Fruit fly (Drosophila melanogaster) whole organism, embryonic: ENCODE measurements around the gene CG7650.

Experiments
- CG11093 ChIP-seq: fragments of 200-800 bp; sonication (Bioruptor generic); IDR thresholded peaks from 3 replicates; pipeline ENCODE4 v1.3.6; 2022; ENCODE audit warnings: missing biosample characterization, missing genetic modification characterization
- CG11247 ChIP-seq: fragments of 200-800 bp; sonication (Bioruptor generic); IDR thresholded peaks from 2 replicates; pipeline ENCODE4 v1.3.6; 2022; ENCODE audit warnings: missing biosample characterization, missing genetic modification characterization
- CG12219 ChIP-seq: fragments of 200-800 bp; sonication (Bioruptor generic); optimal IDR thresholded peaks from 3 replicates; lab custom pipeline; 2018; ENCODE audit warnings: missing biosample characterization, mild to moderate bottlenecking, missing genetic modification characterization
- CG12942 ChIP-seq: fragments of 200-800 bp; sonication (Bioruptor generic); optimal IDR thresholded peaks from 3 replicates; lab custom pipeline; 2016; ENCODE audit warnings: missing biosample characterization, missing genetic modification characterization
- CG14050 ChIP-seq: fragments of 200-800 bp; sonication (Bioruptor generic); IDR thresholded peaks from 3 replicates; pipeline ENCODE4 v1.3.6; 2022; ENCODE audit warnings: missing biosample characterization, missing genetic modification characterization
- CG16813 ChIP-seq: fragments of 200-800 bp; sonication (Bioruptor generic); IDR thresholded peaks from 3 replicates; pipeline ENCODE4 v1.3.6; 2022; ENCODE audit warnings: missing biosample characterization, missing genetic modification characterization; ENCODE audit not compliant: partially characterized antibody
- CG2116 ChIP-seq: fragments of 200-800 bp; sonication (Bioruptor generic); optimal IDR thresholded peaks from 3 replicates; lab custom pipeline; 2018; ENCODE audit warnings: missing biosample characterization, mild to moderate bottlenecking, missing genetic modification characterization
- CG5180 ChIP-seq: fragments of 200-800 bp; sonication (Bioruptor generic); optimal IDR thresholded peaks from 3 replicates; lab custom pipeline; 2017; ENCODE audit warnings: missing biosample characterization, missing genetic modification characterization, mild to moderate bottlenecking, moderate library complexity, missing genetic modification reagents
- CG6175 ChIP-seq: fragments of 200-800 bp; sonication (Bioruptor generic); IDR thresholded peaks from 3 replicates; pipeline ENCODE4 v1.3.6; 2022; ENCODE audit warnings: missing biosample characterization, missing genetic modification characterization
- CG6254 ChIP-seq: fragments of 200-800 bp; sonication (Bioruptor generic); optimal IDR thresholded peaks from 3 replicates; lab custom pipeline; 2017; ENCODE audit warnings: mild to moderate bottlenecking, missing biosample characterization, missing genetic modification reagents, missing genetic modification characterization
- CG6683 ChIP-seq: fragments of 200-800 bp; sonication (Bioruptor generic); optimal IDR thresholded peaks from 2 replicates; lab custom pipeline; 2017; ENCODE audit warnings: missing biosample characterization, mild to moderate bottlenecking, missing genetic modification characterization, missing genetic modification reagents
- CG6765 ChIP-seq: fragments of 200-800 bp; sonication (Bioruptor generic); optimal IDR thresholded peaks from 3 replicates; lab custom pipeline; 2017; ENCODE audit warnings: missing biosample characterization, mild to moderate bottlenecking, missing genetic modification characterization
- CG7745 ChIP-seq: fragments of 200-800 bp; sonication (Bioruptor generic); optimal IDR thresholded peaks from 2 replicates; lab custom pipeline; 2018; ENCODE audit warnings: missing biosample characterization, mild to moderate bottlenecking, missing genetic modification characterization, moderate library complexity
- CG8388 ChIP-seq: fragments of 200-800 bp; sonication (Bioruptor generic); optimal IDR thresholded peaks from 2 replicates; lab custom pipeline; 2019; ENCODE audit warnings: missing biosample characterization, mild to moderate bottlenecking, missing genetic modification characterization, moderate library complexity
- CG8924 ChIP-seq: fragments of 200-800 bp; optimal IDR thresholded peaks from 3 replicates; lab custom pipeline; 2019; ENCODE audit warnings: missing biosample characterization, mild to moderate bottlenecking, missing genetic modification characterization, moderate library complexity
- CG9437 ChIP-seq: fragments of 200-800 bp; sonication (Bioruptor generic); optimal IDR thresholded peaks from 2 replicates; lab custom pipeline; 2018; ENCODE audit warnings: missing biosample characterization, mild to moderate bottlenecking, missing genetic modification characterization
- CG9817 ChIP-seq: fragments of 200-800 bp; sonication (Bioruptor generic); optimal IDR thresholded peaks from 2 replicates; lab custom pipeline; 2018; ENCODE audit warnings: missing biosample characterization, mild to moderate bottlenecking, missing genetic modification characterization, moderate library complexity
- D ChIP-seq, 2 experiments: fragments of 200-800 bp in 1 of 2; fragments of >200 bp in 1 of 2; sonication (Bioruptor generic) in 1 of 2; optimal IDR thresholded peaks; 2 replicates in 1 of 2; 3 replicates in 1 of 2; lab custom pipeline; 2017; ENCODE audit warnings: mild to moderate bottlenecking in 1 of 2, missing biosample characterization in 1 of 2, missing genetic modification characterization in 1 of 2, missing genetic modification reagents in 1 of 2
- Dp ChIP-seq: fragments of 200-800 bp; sonication (Bioruptor generic); optimal IDR thresholded peaks from 2 replicates; lab custom pipeline; 2018; ENCODE audit warnings: missing biosample characterization, mild to moderate bottlenecking, missing genetic modification characterization, moderate library complexity
- Drgx ChIP-seq: fragments of 200-800 bp; sonication (Bioruptor generic); IDR thresholded peaks from 2 replicates; pipeline ENCODE4 v1.3.6; 2022; ENCODE audit warnings: missing biosample characterization, missing genetic modification characterization
- E2f1 ChIP-seq: fragments of 200-800 bp; sonication (Bioruptor generic); IDR thresholded peaks from 2 replicates; pipeline ENCODE4 v1.3.6; 2022; ENCODE audit warnings: missing biosample characterization, missing genetic modification characterization
- Fer2 ChIP-seq: fragments of 200-800 bp; sonication (Bioruptor generic); optimal IDR thresholded peaks from 2 replicates; lab custom pipeline; 2018; ENCODE audit warnings: missing biosample characterization, mild to moderate bottlenecking, missing genetic modification characterization, moderate library complexity
- HLH3B ChIP-seq: fragments of 200-800 bp; sonication (Bioruptor generic); IDR thresholded peaks from 2 replicates; pipeline ENCODE4 v1.3.6; 2022; ENCODE audit warnings: missing biosample characterization, missing genetic modification characterization
- HmgZ ChIP-seq: fragments of 200-800 bp; sonication (Bioruptor generic); optimal IDR thresholded peaks from 2 replicates; lab custom pipeline; 2018; ENCODE audit warnings: missing biosample characterization, mild to moderate bottlenecking, missing genetic modification characterization
- Optix ChIP-seq: fragments of 200-800 bp; sonication (Bioruptor generic); IDR thresholded peaks from 3 replicates; pipeline ENCODE4 v1.3.6; 2022; ENCODE audit warnings: missing biosample characterization, missing genetic modification characterization
- Poxn ChIP-seq: fragments of 200-800 bp; sonication (Bioruptor generic); IDR thresholded peaks from 2 replicates; pipeline ENCODE4 v1.3.6; 2022; ENCODE audit warnings: missing biosample characterization, missing genetic modification characterization
- Sox100B ChIP-seq: fragments of 200-800 bp; sonication (Bioruptor generic); optimal IDR thresholded peaks from 3 replicates; lab custom pipeline; 2018; ENCODE audit warnings: missing biosample characterization, mild to moderate bottlenecking, missing genetic modification characterization
- Taf1 ChIP-seq: fragments of 200-800 bp; sonication (Bioruptor generic); IDR thresholded peaks from 2 replicates; pipeline ENCODE4 v1.3.6; 2022; ENCODE audit warnings: missing biosample characterization, missing genetic modification characterization
- dimm ChIP-seq: fragments of 200-800 bp; sonication (Bioruptor generic); IDR thresholded peaks from 2 replicates; pipeline ENCODE4 v1.3.6; 2022; ENCODE audit warnings: missing biosample characterization, missing genetic modification characterization
- dysf ChIP-seq: fragments of 200-800 bp; sonication (Bioruptor generic); IDR thresholded peaks from 3 replicates; pipeline ENCODE4 v1.3.6; 2022; ENCODE audit warnings: missing biosample characterization, missing genetic modification characterization
- en ChIP-seq: fragments of 200-800 bp; sonication (Bioruptor generic); optimal IDR thresholded peaks from 2 replicates; lab custom pipeline; 2016; ENCODE audit warnings: missing biosample characterization, missing genetic modification characterization
- gem ChIP-seq: fragments of 200-800 bp; sonication (Bioruptor generic); optimal IDR thresholded peaks from 2 replicates; lab custom pipeline; 2019; ENCODE audit warnings: missing biosample characterization, mild to moderate bottlenecking, missing genetic modification characterization, moderate library complexity
- jing ChIP-seq: fragments of 200-800 bp; sonication (Bioruptor generic); optimal IDR thresholded peaks from 2 replicates; lab custom pipeline; 2018; ENCODE audit warnings: missing biosample characterization, mild to moderate bottlenecking, missing genetic modification characterization
- ken ChIP-seq: fragments of 200-800 bp; sonication (Bioruptor generic); IDR thresholded peaks from 3 replicates; pipeline ENCODE4 v1.3.6; 2022; ENCODE audit warnings: missing biosample characterization, missing genetic modification characterization
- klu ChIP-seq: fragments of 200-800 bp; sonication (Bioruptor generic); IDR thresholded peaks from 2 replicates; pipeline ENCODE4 v1.3.6; 2022; ENCODE audit warnings: missing biosample characterization, missing genetic modification characterization
- knrl ChIP-seq: fragments of 200-800 bp; sonication (Bioruptor generic); IDR thresholded peaks from 3 replicates; pipeline ENCODE4 v1.3.6; 2022; ENCODE audit warnings: missing biosample characterization, missing genetic modification characterization; ENCODE audit not compliant: partially characterized antibody
- lov ChIP-seq, 2 experiments: fragments of 200-800 bp in 1 of 2; fragments of >200 bp in 1 of 2; sonication (Bioruptor generic) in 1 of 2; IDR thresholded peaks in 1 of 2; optimal IDR thresholded peaks in 1 of 2; 2 replicates in 1 of 2; 3 replicates in 1 of 2; pipeline versions ENCODE4 v1.3.6 to Lab custom; 2017 to 2022; ENCODE audit warnings: missing biosample characterization in 1 of 2, missing genetic modification characterization in 1 of 2
- nmo ChIP-seq: fragments of 200-800 bp; sonication (Bioruptor generic); optimal IDR thresholded peaks from 2 replicates; lab custom pipeline; 2018; ENCODE audit warnings: missing biosample characterization, mild to moderate bottlenecking, missing genetic modification characterization, moderate library complexity
- pita ChIP-seq: fragments of 200-800 bp; sonication (Bioruptor generic); optimal IDR thresholded peaks from 2 replicates; lab custom pipeline; 2017; ENCODE audit warnings: missing biosample characterization, mild to moderate bottlenecking, missing genetic modification characterization
- prd ChIP-seq, 3 experiments: fragments of >200 bp in 2 of 3; fragments of 200-800 bp in 1 of 3; sonication (Bioruptor generic) in 1 of 3; optimal IDR thresholded peaks in 2 of 3; IDR thresholded peaks in 1 of 3; 2 replicates in 2 of 3; 3 replicates in 1 of 3; pipeline versions ENCODE4 v1.3.6 to Lab custom; 2017 to 2022; ENCODE audit warnings: missing biosample characterization in 1 of 3, missing genetic modification characterization in 1 of 3
- salm ChIP-seq: fragments of 200-800 bp; sonication (Bioruptor generic); optimal IDR thresholded peaks from 2 replicates; lab custom pipeline; 2018; ENCODE audit warnings: missing biosample characterization, mild to moderate bottlenecking, missing genetic modification characterization
- slbo ChIP-seq: fragments of 200-800 bp; sonication (Bioruptor generic); IDR thresholded peaks from 2 replicates; pipeline ENCODE4 v1.3.6; 2022; ENCODE audit warnings: missing biosample characterization, missing genetic modification characterization
- tap ChIP-seq: fragments of 200-800 bp; optimal IDR thresholded peaks from 3 replicates; lab custom pipeline; 2019; ENCODE audit warnings: missing biosample characterization, mild to moderate bottlenecking, missing genetic modification characterization, moderate library complexity
- tio ChIP-seq: fragments of 200-800 bp; sonication (Bioruptor generic); optimal IDR thresholded peaks from 2 replicates; lab custom pipeline; 2017; ENCODE audit warnings: missing biosample characterization, missing genetic modification characterization, inconsistent platforms
- tup ChIP-seq: fragments of 200-800 bp; sonication (Bioruptor generic); optimal IDR thresholded peaks from 2 replicates; lab custom pipeline; 2016; ENCODE audit warnings: missing biosample characterization, mild to moderate bottlenecking, missing genetic modification characterization, moderate library complexity
- vfl ChIP-seq: fragments of 200-800 bp; sonication (Bioruptor generic); optimal IDR thresholded peaks from 2 replicates; lab custom pipeline; 2016; ENCODE audit warnings: missing biosample characterization, missing genetic modification characterization

Gene CG7650

dm6 chr3L:15563058-15563850, 46.9 kb downstream of the CG7650 start, which contains the start of the genes CG7739 and SCCRO (continued):
- TF ChIP-seq prd (optimal IDR thresholded peaks at IDR 0.05; lab: Kevin White, UChicago) (no peak), prd (GFP tag; IDR thresholded peaks at IDR 0.05; lab: Robert Waterston, UW) (peak; percentile 51; the same call in 1 of the 3 replicates), CG6175 (GFP tag; lab: Robert Waterston, UW) (no peak), gem (peak; percentile 83), Taf1 (GFP tag; lab: Robert Waterston, UW) (0 out of 2 replicates have a peak, but pooled peaks have one; percentile 5), vfl (peak; percentile 14), CG11247 (GFP tag; lab: Robert Waterston, UW) (peak; percentile 56; the same call in 1 of the 2 replicates), ken (GFP tag; lab: Robert Waterston, UW) (0 out of 3 replicates have a peak, but pooled peaks have one; percentile 52), CG9817 (tag; lab: Kevin White, UChicago) (peak; percentile 71), HLH3B (GFP tag; lab: Robert Waterston, UW) (peak; percentile 77), jing (no peak), Optix (peak; percentile 67; the same call in 2 of the 3 replicates), Drgx (GFP tag; lab: Robert Waterston, UW) (peak; percentile 68), CG12219 (GFP tag; lab: Kevin White, UChicago) (no peak), CG9437 (GFP tag; lab: Kevin White, UChicago) (peak; percentile 56), CG16813 (GFP tag; lab: Robert Waterston, UW) (peak; percentile 47; the same call in 2 of the 3 replicates), D (optimal IDR thresholded peaks at IDR 0.05; lab: Kevin White, UChicago) (no peak), D (GFP tag; optimal IDR thresholded peaks at IDR 0.05; lab: Kevin White, UChicago) (no peak), CG6765 (GFP tag; lab: Kevin White, UChicago) (no peak), CG2116 (GFP tag; lab: Kevin White, UChicago) (peak; percentile 97), CG8924 (peak; percentile 70), en (GFP tag; lab: Kevin White, UChicago) (no peak), Dp (GFP tag; lab: Kevin White, UChicago) (peak; percentile 17), E2f1 (GFP tag; lab: Robert Waterston, UW) (peak; percentile 80), CG11093 (GFP tag; lab: Robert Waterston, UW) (no peak), Sox100B (GFP tag; lab: Kevin White, UChicago) (peak; percentile 4), pita (GFP tag; lab: Kevin White, UChicago) (no peak), nmo (GFP tag; lab: Kevin White, UChicago) (peak; percentile 65), dimm (GFP tag; lab: Robert Waterston, UW) (no peak), CG12942 (GFP tag; lab: Kevin White, UChicago) (peak; percentile 63), slbo (GFP tag; lab: Robert Waterston, UW) (peak; percentile 86), HmgZ (peak; percentile 20), Fer2 (tag; lab: Kevin White, UChicago) (peak; percentile 56), dysf (GFP tag; lab: Robert Waterston, UW) (peak; percentile 70; the same call in 2 of the 3 replicates), klu (GFP tag; lab: Robert Waterston, UW) (no peak), CG6254 (GFP tag; lab: Kevin White, UChicago) (no peak), knrl (GFP tag; lab: Robert Waterston, UW) (no peak; the same call in 2 of the 3 replicates), tio (GFP tag; lab: Kevin White, UChicago) (no peak), tup (GFP tag; lab: Kevin White, UChicago) (peak; percentile 24), Poxn (GFP tag; lab: Robert Waterston, UW) (no peak), CG5180 (GFP tag; lab: Kevin White, UChicago) (no peak), tap (peak; percentile 57), CG7745 (tag; lab: Kevin White, UChicago) (no peak), lov (optimal IDR thresholded peaks at IDR 0.05; lab: Kevin White, UChicago) (no peak), lov (GFP tag; IDR thresholded peaks at IDR 0.05; lab: Robert Waterston, UW) (peak; percentile 35; the same call in 1 of the 3 replicates), salm (tag; lab: Kevin White, UChicago) (no peak), CG8388 (peak; percentile 58), CG6683 (GFP tag; lab: Kevin White, UChicago) (no peak), CG14050 (peak; percentile 28; the same call in 1 of the 3 replicates)
